Worm (Caenorhabditis elegans) whole organism, L4 larva: Measurements from ENCODE around the gene glr-8.

ENCODE experiments used
- ceh-44 ChIP-seq: fragments of 200-800 bp; sonication (Bioruptor generic); IDR thresholded peaks from 2 replicates; pipeline ENCODE4 v1.3.6; 2022; ENCODE audit warnings: missing genetic modification reagents, missing genetic modification characterization, missing compliant biosample characterization
- ceh-82 ChIP-seq: sonication (generic microtip); optimal IDR thresholded peaks from 2 replicates; lab custom pipeline; 2017; ENCODE audit warnings: missing biosample characterization, missing genetic modification characterization
- fos-1 ChIP-seq: fragments of 150-350 bp; optimal IDR thresholded peaks from 2 replicates; lab custom pipeline; 2014; ENCODE audit warnings: missing biosample characterization, missing genetic modification characterization
- lin-38 ChIP-seq: fragments of 200-800 bp; sonication (Bioruptor generic); IDR thresholded peaks from 2 replicates; pipeline ENCODE4 v1.3.6; 2022; ENCODE audit warnings: missing genetic modification reagents, missing genetic modification characterization, missing compliant biosample characterization
- nhr-25 ChIP-seq: sonication (generic microtip); optimal IDR thresholded peaks from 2 replicates; lab custom pipeline; 2017; ENCODE audit warnings: missing genetic modification characterization, mild to moderate bottlenecking, missing compliant biosample characterization, antibody characterized with exemption, moderate library complexity, borderline replicate concordance; ENCODE audit not compliant: insufficient read depth
- snpc-1.2 ChIP-seq: fragments of 200-800 bp; sonication (Bioruptor generic); IDR thresholded peaks from 2 replicates; pipeline ENCODE4 v1.3.6; 2022; ENCODE audit warnings: missing genetic modification reagents, missing genetic modification characterization, missing compliant biosample characterization
- unc-130 ChIP-seq: sonication (generic microtip); optimal IDR thresholded peaks from 2 replicates; lab custom pipeline; 2016; ENCODE audit warnings: missing genetic modification reagents, missing genetic modification characterization, missing compliant biosample characterization
- unc-39 ChIP-seq: sonication (generic microtip); optimal IDR thresholded peaks from 2 replicates; lab custom pipeline; 2017; ENCODE audit warnings: missing biosample characterization, missing genetic modification characterization

- TF ChIP-seq unc-39 (tag; lab: Kevin White, UChicago) (no peak), fos-1 (tag; lab: Kevin White, UChicago) (no peak), ceh-82 (tag; lab: Kevin White, UChicago) (no peak), lin-38 (no peak), snpc-1.2 (GFP tag; lab: Robert Waterston, UW) (no peak), unc-130 (GFP tag; lab: Kevin White, UChicago) (no peak), nhr-25 (tag; lab: Kevin White, UChicago) (no peak), ceh-44 (GFP tag; lab: Robert Waterston, UW) (no peak)
These were observed 47.9 kb downstream of the glr-8 start for ce11 chrX:6553634-6554033.
